Worm (Caenorhabditis elegans): Measurements from ENCODE around the gene swt-5.

ce11 chrV:9465529-9465928, 35.7 kb upstream of the swt-5 start:
- no peak for TF ChIP-seq hmg-4 (GFP tag; optimal IDR thresholded peaks at IDR 0.05)
- TF ChIP-seq scrt-1 (GFP tag; IDR thresholded peaks at IDR 0.05), result no peak

Measured in whole organism, early embryonic.